Worm (Caenorhabditis elegans): ENCODE results near the gene unc-85.

- TF ChIP-seq ceh-14 (tag; optimal IDR thresholded peaks at IDR 0.05) (no peak), fkh-10 (GFP tag; optimal IDR thresholded peaks at IDR 0.05) (no peak), fax-1 (tag; optimal IDR thresholded peaks at IDR 0.05) (no peak), nhr-11 (tag; optimal IDR thresholded peaks at IDR 0.05) (no peak), ceh-30 (tag; optimal IDR thresholded peaks at IDR 0.05) (no peak)
Observed at ce11 chrII:4706359-4706871, 4.5 kb downstream of the unc-85 start, which contains the start of the genes F10G7.9 and tsn-1.

Data from whole organism, late embryonic.